Fruit fly (Drosophila melanogaster): ENCODE data around the gene Usp32.

Usp32 gene

DNA sequence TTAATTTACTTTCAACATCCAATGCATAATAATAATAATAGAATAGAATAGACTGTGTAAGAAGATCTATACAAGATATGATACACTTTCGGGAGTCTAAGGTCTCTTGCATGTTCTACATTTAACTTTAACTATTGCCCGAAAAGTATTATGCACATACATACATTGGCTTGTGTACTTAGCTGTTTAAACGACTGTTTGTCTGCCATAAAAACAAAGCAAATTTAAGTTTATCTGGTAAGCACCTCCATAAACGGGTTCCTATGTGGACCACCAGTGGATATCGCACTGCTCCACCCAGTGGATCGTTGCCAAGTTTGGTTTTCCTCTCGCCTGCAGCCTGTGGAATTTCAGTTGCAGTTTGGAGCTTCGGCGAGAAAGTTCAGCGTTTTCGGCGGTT lies 24.0 kb upstream of the Usp32 start (continued):
- TF ChIP-seq Usf (GFP tag; optimal IDR thresholded peaks at IDR 0.05) (no peak), NC2β (GFP tag; optimal IDR thresholded peaks at IDR 0.05) (no peak), CG7556 (GFP tag; optimal IDR thresholded peaks at IDR 0.05) (peak; percentile 37), Hmx (GFP tag; optimal IDR thresholded peaks at IDR 0.05) (no peak), CG16863 (GFP tag; optimal IDR thresholded peaks at IDR 0.05) (no peak), CG9727 (GFP tag; optimal IDR thresholded peaks at IDR 0.05) (no peak), ham (GFP tag; IDR thresholded peaks at IDR 0.05) (no peak), GATAe (GFP tag; conservative IDR thresholded peaks at IDR 0.05) (no peak), ttk (GFP tag; IDR thresholded peaks at IDR 0.05) (no peak), CG12071 (GFP tag; optimal IDR thresholded peaks at IDR 0.05) (peak; percentile 71), CG12769 (tag; optimal IDR thresholded peaks at IDR 0.05) (no peak), pum (GFP tag; optimal IDR thresholded peaks at IDR 0.05) (no peak), CG9609 (GFP tag; optimal IDR thresholded peaks at IDR 0.05) (no peak), eyg (GFP tag; optimal IDR thresholded peaks at IDR 0.05) (peak; percentile 61), CG4617 (GFP tag; optimal IDR thresholded peaks at IDR 0.05; ENCODE audit: borderline replicate concordance) (no peak), nmo (GFP tag; optimal IDR thresholded peaks at IDR 0.05) (no peak), CG8359 (GFP tag; optimal IDR thresholded peaks at IDR 0.05; ENCODE audit: borderline replicate concordance) (no peak), Sry-δ (GFP tag; optimal IDR thresholded peaks at IDR 0.05) (no peak), CG12391 (tag; optimal IDR thresholded peaks at IDR 0.05) (no peak), Spps (tag; optimal IDR thresholded peaks at IDR 0.05) (no peak), al (GFP tag; IDR thresholded peaks at IDR 0.05) (no peak), MESR4 (GFP tag; optimal IDR thresholded peaks at IDR 0.05) (no peak), Ravus (GFP tag; IDR thresholded peaks at IDR 0.05) (no peak), CG11504 (tag; optimal IDR thresholded peaks at IDR 0.05) (no peak), CG2120 (GFP tag; optimal IDR thresholded peaks at IDR 0.05) (no peak), CG9876 (GFP tag; optimal IDR thresholded peaks at IDR 0.05) (no peak), jigr1 (GFP tag; IDR thresholded peaks at IDR 0.05) (no peak), CG17829 (tag; optimal IDR thresholded peaks at IDR 0.05) (no peak), CG16779 (GFP tag; IDR thresholded peaks at IDR 0.05) (no peak), CG17912 (GFP tag; optimal IDR thresholded peaks at IDR 0.05) (peak; percentile 21), sqz (GFP tag; optimal IDR thresholded peaks at IDR 0.05) (no peak), PHDP (tag; optimal IDR thresholded peaks at IDR 0.05) (peak; percentile 42), CG8281 (tag; optimal IDR thresholded peaks at IDR 0.05) (no peak), sr (GFP tag; IDR thresholded peaks at IDR 0.05) (no peak), ap (GFP tag; IDR thresholded peaks at IDR 0.05) (no peak), vfl (GFP tag; optimal IDR thresholded peaks at IDR 0.05) (no peak), Fer1 (GFP tag; optimal IDR thresholded peaks at IDR 0.05) (peak; percentile 63), CG16815 (GFP tag; optimal IDR thresholded peaks at IDR 0.05) (no peak), grn (GFP tag; optimal IDR thresholded peaks at IDR 0.05) (no peak), CG2129 (GFP tag; IDR thresholded peaks at IDR 0.05; ENCODE audit: partially characterized antibody) (no peak), Dip3 (GFP tag; optimal IDR thresholded peaks at IDR 0.05) (no peak), CG42726 (GFP tag; IDR thresholded peaks at IDR 0.05; ENCODE audit: partially characterized antibody) (no peak), CG6854 (GFP tag; optimal IDR thresholded peaks at IDR 0.05) (no peak), sens-2 (GFP tag; IDR thresholded peaks at IDR 0.05) (no peak), Rx (GFP tag; IDR thresholded peaks at IDR 0.05) (no peak), ftz-f1 (GFP tag; optimal IDR thresholded peaks at IDR 0.05) (no peak), CG9797 (GFP tag; optimal IDR thresholded peaks at IDR 0.05) (no peak), CG2875 (GFP tag; optimal IDR thresholded peaks at IDR 0.05) (peak; percentile 64), ro (GFP tag; IDR thresholded peaks at IDR 0.05) (no peak), oc (tag; optimal IDR thresholded peaks at IDR 0.05) (no peak), Blimp-1 (GFP tag; optimal IDR thresholded peaks at IDR 0.05) (no peak), gsb (GFP tag; IDR thresholded peaks at IDR 0.05) (no peak)

Data from whole organism, embryonic.